Fruit fly (Drosophila melanogaster) S2 (cell line): ENCODE data around the gene Atg4a.

Source experiments
- CG8478 ChIP-seq: fragments of >200 bp; optimal IDR thresholded peaks from 2 replicates; lab custom pipeline; 2018
- CTCF ChIP-seq, 2 experiments: fragments of >200 bp; optimal IDR thresholded peaks; 2 replicates each; lab custom pipeline; 2018

- no peak for TF ChIP-seq CG8478 (lab: Kevin White, UChicago)
- TF ChIP-seq CTCF (optimal IDR thresholded peaks at IDR 0.05; lab: Kevin White, UChicago): no peak
These were observed 53.5 kb downstream of the Atg4a start, which contains the start of the genes Iris and CG4577 for dm6 chr2L:1134011-1134743.
